Worm (Caenorhabditis elegans) whole organism, L2 larva: ENCODE results near the gene fan-1.

ENCODE experiments used
- F13H6.1 ChIP-seq: sonication (generic microtip); optimal IDR thresholded peaks from 2 replicates; lab custom pipeline; 2016; ENCODE audit warnings: missing genetic modification characterization, missing compliant biosample characterization
- elt-3 ChIP-seq: sonication (generic microtip); optimal IDR thresholded peaks from 2 replicates; lab custom pipeline; 2017; ENCODE audit warnings: missing biosample characterization, missing genetic modification characterization
- fos-1 ChIP-seq: fragments of 150-350 bp; optimal IDR thresholded peaks from 2 replicates; lab custom pipeline; 2014; ENCODE audit warnings: missing biosample characterization, missing genetic modification characterization
- lin-11 ChIP-seq: fragments of 150-350 bp; sonication (generic microtip); optimal IDR thresholded peaks from 2 replicates; lab custom pipeline; 2014; ENCODE audit warnings: missing biosample characterization, missing genetic modification characterization, inconsistent platforms, mixed read lengths
- mdl-1 ChIP-seq, 2 experiments: fragments of 150-350 bp in 1 of 2; sonication (generic microtip) in 1 of 2; optimal IDR thresholded peaks; 2 replicates each; lab custom pipeline; 2017; ENCODE audit warnings: missing biosample characterization in 2 of 2, missing genetic modification characterization in 2 of 2
- snpc-4 ChIP-seq: fragments of 150-350 bp; optimal IDR thresholded peaks from 2 replicates; lab custom pipeline; 2014; ENCODE audit warnings: missing biosample characterization, missing genetic modification characterization
- unc-62 ChIP-seq: fragments of 150-350 bp; optimal IDR thresholded peaks from 2 replicates; lab custom pipeline; 2014; ENCODE audit warnings: missing biosample characterization, missing genetic modification reagents, missing genetic modification characterization
- zag-1 ChIP-seq: fragments of 150-350 bp; optimal IDR thresholded peaks from 2 replicates; lab custom pipeline; 2014; ENCODE audit warnings: missing biosample characterization, missing genetic modification characterization

DNA sequence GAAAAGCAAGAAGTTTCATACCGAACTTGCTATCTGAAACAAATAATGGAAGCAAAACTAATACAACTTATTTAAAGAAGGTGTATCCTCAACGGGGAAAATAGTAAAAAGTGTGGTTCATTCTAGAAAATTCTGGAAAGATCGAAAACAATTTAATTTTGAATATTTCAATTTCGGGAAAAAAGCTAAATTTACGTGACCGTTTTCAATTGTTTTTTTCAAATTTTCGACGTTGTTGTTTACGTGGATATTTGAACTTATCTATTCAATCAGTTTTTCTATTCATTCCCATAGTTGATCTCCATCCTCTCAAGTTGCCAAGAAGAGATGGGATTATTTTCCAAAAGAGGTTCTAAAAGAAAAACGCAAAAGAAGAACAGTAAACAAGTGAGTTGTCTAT is 12.6 kb upstream of the fan-1 start, which contains the start of gene C01G5.3:
- TF ChIP-seq elt-3 (no peak), F13H6.1 (no peak), zag-1 (tag; lab: Kevin White, UChicago) (no peak), fos-1 (tag; lab: Kevin White, UChicago) (no peak), mdl-1 (tag; optimal IDR thresholded peaks at IDR 0.05; lab: Kevin White, UChicago) (no peak), snpc-4 (tag; lab: Kevin White, UChicago) (no peak), unc-62 (GFP tag; lab: Kevin White, UChicago) (no peak), lin-11 (no peak)
